Worm (Caenorhabditis elegans): ENCODE results near the gene R09H10.3.

DNA sequence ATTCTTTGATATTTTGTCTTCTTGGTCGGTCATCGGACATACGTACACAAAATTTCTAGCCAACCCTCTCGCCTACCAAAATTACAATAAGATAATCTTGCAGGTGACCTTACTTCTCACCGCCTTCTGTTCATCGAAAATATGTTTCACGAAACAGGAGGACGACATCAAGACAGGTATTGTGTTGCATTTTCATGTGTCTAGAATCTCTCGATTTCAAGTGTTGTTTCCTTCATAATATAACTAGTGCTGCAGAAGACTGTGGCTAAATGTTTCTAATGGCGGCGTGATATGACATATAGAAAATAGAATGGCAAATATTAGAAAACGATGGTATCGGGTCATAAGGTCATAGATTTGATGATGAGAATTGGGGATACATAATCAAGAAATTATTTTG, 10.3 kb downstream of the R09H10.3 start:
- no peak for TF ChIP-seq ref-1 (GFP tag; conservative IDR thresholded peaks at IDR 0.05)
- TF ChIP-seq med-1 (GFP tag; optimal IDR thresholded peaks at IDR 0.05; ENCODE audit: insufficient read depth): no peak
- no peak for TF ChIP-seq klf-2 (GFP tag; conservative IDR thresholded peaks at IDR 0.05)
- no peak for TF ChIP-seq flt-1 (GFP tag; IDR thresholded peaks at IDR 0.05)
- no peak for TF ChIP-seq ztf-23 (GFP tag; IDR thresholded peaks at IDR 0.05)
- no peak for TF ChIP-seq ztf-29 (GFP tag; IDR thresholded peaks at IDR 0.05)
- no peak for TF ChIP-seq T22C8.4 (GFP tag; IDR thresholded peaks at IDR 0.05)
- TF ChIP-seq tab-1 (GFP tag; IDR thresholded peaks at IDR 0.05): no peak
- TF ChIP-seq cog-1 (tag; optimal IDR thresholded peaks at IDR 0.05): no peak

Data from whole organism, midembryonic.